Fruit fly (Drosophila melanogaster) whole organism, embryonic: ENCODE measurements around the gene CG10317.

Source experiments
- ATbp ChIP-seq: fragments of 200-800 bp; sonication (Bioruptor generic); optimal IDR thresholded peaks from 2 replicates; lab custom pipeline; 2017; ENCODE audit warnings: missing biosample characterization, mild to moderate bottlenecking, missing genetic modification characterization, missing genetic modification reagents
- CG10366 ChIP-seq: fragments of 200-800 bp; sonication (Bioruptor generic); IDR thresholded peaks from 2 replicates; pipeline ENCODE4 v1.3.6; 2022; ENCODE audit warnings: missing biosample characterization, missing genetic modification characterization
- CG12391 ChIP-seq: fragments of 200-800 bp; sonication (Bioruptor generic); optimal IDR thresholded peaks from 3 replicates; lab custom pipeline; 2018; ENCODE audit warnings: missing biosample characterization, mild to moderate bottlenecking, missing genetic modification characterization, moderate library complexity
- CG15479 ChIP-seq: fragments of 200-800 bp; sonication (Bioruptor generic); optimal IDR thresholded peaks from 3 replicates; lab custom pipeline; 2019; ENCODE audit warnings: missing biosample characterization, mild to moderate bottlenecking, missing genetic modification characterization, moderate library complexity
- CG1603 ChIP-seq: fragments of 200-800 bp; sonication (Bioruptor generic); optimal IDR thresholded peaks from 2 replicates; lab custom pipeline; 2019; ENCODE audit warnings: missing biosample characterization, mild to moderate bottlenecking, missing genetic modification characterization, moderate library complexity
- CG16813 ChIP-seq: fragments of 200-800 bp; sonication (Bioruptor generic); IDR thresholded peaks from 3 replicates; pipeline ENCODE4 v1.3.6; 2022; ENCODE audit warnings: missing biosample characterization, missing genetic modification characterization; ENCODE audit not compliant: partially characterized antibody
- CG17186 ChIP-seq: fragments of 200-800 bp; sonication (Bioruptor generic); optimal IDR thresholded peaks from 3 replicates; lab custom pipeline; 2017; ENCODE audit warnings: missing biosample characterization, missing genetic modification reagents, missing genetic modification characterization
- CG17359 ChIP-seq: fragments of 200-800 bp; sonication (Bioruptor generic); optimal IDR thresholded peaks from 3 replicates; lab custom pipeline; 2018; ENCODE audit warnings: missing biosample characterization, mild to moderate bottlenecking, missing genetic modification characterization, moderate library complexity
- CG18764 ChIP-seq: fragments of 200-800 bp; sonication (Bioruptor generic); optimal IDR thresholded peaks from 3 replicates; lab custom pipeline; 2016; ENCODE audit warnings: missing biosample characterization, missing genetic modification characterization
- CG31441 ChIP-seq: fragments of 200-800 bp; sonication (Bioruptor generic); IDR thresholded peaks from 2 replicates; pipeline ENCODE4 v1.3.6; 2022; ENCODE audit warnings: missing biosample characterization, missing genetic modification characterization
- CG3995 ChIP-seq: fragments of 200-800 bp; sonication (Bioruptor generic); optimal IDR thresholded peaks from 3 replicates; lab custom pipeline; 2016; ENCODE audit warnings: missing biosample characterization, missing genetic modification characterization
- CG6272 ChIP-seq: fragments of 200-800 bp; sonication (Bioruptor generic); IDR thresholded peaks from 2 replicates; pipeline ENCODE4 v1.3.6; 2022; ENCODE audit warnings: missing biosample characterization, missing genetic modification characterization
- CG7271 ChIP-seq: fragments of 200-800 bp; sonication (Bioruptor generic); optimal IDR thresholded peaks from 2 replicates; lab custom pipeline; 2018; ENCODE audit warnings: missing biosample characterization, mild to moderate bottlenecking, missing genetic modification characterization, moderate library complexity
- CG7786 ChIP-seq: fragments of 200-800 bp; sonication (Bioruptor generic); optimal IDR thresholded peaks from 2 replicates; lab custom pipeline; 2016; ENCODE audit warnings: missing biosample characterization, missing genetic modification characterization
- CG7928 ChIP-seq: fragments of 200-800 bp; sonication (Bioruptor generic); optimal IDR thresholded peaks from 2 replicates; lab custom pipeline; 2017; ENCODE audit warnings: missing biosample characterization, mild to moderate bottlenecking, missing genetic modification characterization
- CG8388 ChIP-seq: fragments of 200-800 bp; sonication (Bioruptor generic); optimal IDR thresholded peaks from 2 replicates; lab custom pipeline; 2019; ENCODE audit warnings: missing biosample characterization, mild to moderate bottlenecking, missing genetic modification characterization, moderate library complexity
- CG8944 ChIP-seq: fragments of 200-800 bp; sonication (Bioruptor generic); optimal IDR thresholded peaks from 3 replicates; lab custom pipeline; 2016; ENCODE audit warnings: missing biosample characterization, missing genetic modification characterization
- Camta ChIP-seq: fragments of 200-800 bp; sonication (Bioruptor generic); optimal IDR thresholded peaks from 2 replicates; lab custom pipeline; 2016; ENCODE audit warnings: missing biosample characterization, missing genetic modification characterization
- D19A ChIP-seq: fragments of 200-800 bp; optimal IDR thresholded peaks from 3 replicates; lab custom pipeline; 2019; ENCODE audit warnings: missing biosample characterization, mild to moderate bottlenecking, missing genetic modification characterization, moderate library complexity
- Dad ChIP-seq: fragments of 200-800 bp; sonication (Bioruptor generic); optimal IDR thresholded peaks from 3 replicates; lab custom pipeline; 2016; ENCODE audit warnings: missing biosample characterization, missing genetic modification characterization
- Dfd ChIP-seq, 2 experiments: fragments of >200 bp; optimal IDR thresholded peaks; 2 replicates each; lab custom pipeline; 2017; ENCODE audit warnings: missing biosample characterization in 2 of 2, missing genetic modification characterization in 2 of 2
- Elba2 ChIP-seq: fragments of 200-800 bp; sonication (Bioruptor generic); optimal IDR thresholded peaks from 3 replicates; lab custom pipeline; 2016; ENCODE audit warnings: missing biosample characterization, missing genetic modification characterization
- Fer3 ChIP-seq: fragments of 200-800 bp; sonication (Bioruptor generic); optimal IDR thresholded peaks from 2 replicates; lab custom pipeline; 2018; ENCODE audit warnings: missing biosample characterization, mild to moderate bottlenecking, missing genetic modification characterization, moderate library complexity
- HmgD ChIP-seq: fragments of 200-800 bp; sonication (Bioruptor generic); optimal IDR thresholded peaks from 3 replicates; lab custom pipeline; 2016; ENCODE audit warnings: missing biosample characterization, missing genetic modification characterization
- Mad ChIP-seq: fragments of 200-800 bp; sonication (Bioruptor generic); optimal IDR thresholded peaks from 2 replicates; lab custom pipeline; 2016; ENCODE audit warnings: missing biosample characterization, missing genetic modification characterization
- NC2β ChIP-seq: fragments of 200-800 bp; sonication (Bioruptor generic); optimal IDR thresholded peaks from 2 replicates; lab custom pipeline; 2016; ENCODE audit warnings: missing biosample characterization, missing genetic modification characterization
- Sox102F ChIP-seq: fragments of 200-800 bp; sonication (Bioruptor generic); optimal IDR thresholded peaks from 2 replicates; lab custom pipeline; 2018; ENCODE audit warnings: missing biosample characterization, mild to moderate bottlenecking, missing genetic modification characterization, moderate library complexity
- ara ChIP-seq: fragments of 200-800 bp; sonication (Bioruptor generic); IDR thresholded peaks from 2 replicates; pipeline ENCODE4 v1.3.6; 2022; ENCODE audit warnings: missing biosample characterization, missing genetic modification characterization
- ato ChIP-seq: fragments of 200-800 bp; sonication (Bioruptor generic); IDR thresholded peaks from 2 replicates; pipeline ENCODE4 v1.3.6; 2022; ENCODE audit warnings: missing biosample characterization, missing genetic modification characterization; ENCODE audit not compliant: partially characterized antibody
- crp ChIP-seq, 2 experiments: fragments of 200-800 bp; sonication (Bioruptor generic); optimal IDR thresholded peaks; 2 replicates in 1 of 2; 3 replicates in 1 of 2; lab custom pipeline; 2017; ENCODE audit warnings: missing biosample characterization in 2 of 2, missing genetic modification characterization in 2 of 2, mild to moderate bottlenecking in 1 of 2, moderate library complexity in 1 of 2
- dan ChIP-seq: fragments of 200-800 bp; sonication (Bioruptor generic); IDR thresholded peaks from 2 replicates; pipeline ENCODE4 v1.3.6; 2022; ENCODE audit warnings: missing biosample characterization, missing genetic modification characterization
- eve ChIP-seq, 2 experiments: fragments of >200 bp; optimal IDR thresholded peaks; 2 replicates each; lab custom pipeline; 2017; ENCODE audit warnings: missing biosample characterization in 2 of 2, missing genetic modification characterization in 2 of 2
- ewg ChIP-seq: fragments of 200-800 bp; sonication (Bioruptor generic); optimal IDR thresholded peaks from 3 replicates; lab custom pipeline; 2017; ENCODE audit warnings: mild to moderate bottlenecking, missing biosample characterization, missing genetic modification reagents, missing genetic modification characterization
- eyg ChIP-seq: fragments of 200-800 bp; sonication (Bioruptor generic); optimal IDR thresholded peaks from 3 replicates; lab custom pipeline; 2016; ENCODE audit warnings: missing biosample characterization, missing genetic modification characterization
- luna ChIP-seq: fragments of 200-800 bp; sonication (Bioruptor generic); optimal IDR thresholded peaks from 2 replicates; lab custom pipeline; 2016; ENCODE audit warnings: missing biosample characterization, missing genetic modification characterization
- maf-S ChIP-seq: fragments of 200-800 bp; sonication (Bioruptor generic); optimal IDR thresholded peaks from 2 replicates; lab custom pipeline; 2016; ENCODE audit warnings: missing biosample characterization, missing genetic modification characterization
- mld ChIP-seq: fragments of 200-800 bp; sonication (Bioruptor generic); IDR thresholded peaks from 3 replicates; pipeline ENCODE4 v1.3.6; 2022; ENCODE audit warnings: missing biosample characterization, missing genetic modification characterization; ENCODE audit not compliant: partially characterized antibody
- oc ChIP-seq: fragments of 200-800 bp; sonication (Bioruptor generic); optimal IDR thresholded peaks from 2 replicates; lab custom pipeline; 2018; ENCODE audit warnings: missing biosample characterization, mild to moderate bottlenecking, missing genetic modification characterization, moderate library complexity
- run ChIP-seq: fragments of 200-800 bp; sonication (Bioruptor generic); optimal IDR thresholded peaks from 3 replicates; lab custom pipeline; 2018; ENCODE audit warnings: missing biosample characterization, mild to moderate bottlenecking, missing genetic modification characterization
- sim ChIP-seq: fragments of 200-800 bp; sonication (Bioruptor generic); IDR thresholded peaks from 2 replicates; pipeline ENCODE4 v1.3.6; 2022; ENCODE audit warnings: missing biosample characterization, missing genetic modification characterization
- sima ChIP-seq: fragments of 200-800 bp; sonication (Bioruptor generic); optimal IDR thresholded peaks from 2 replicates; lab custom pipeline; 2016; ENCODE audit warnings: missing biosample characterization, missing genetic modification characterization
- sr ChIP-seq: fragments of 200-800 bp; sonication (Bioruptor generic); IDR thresholded peaks from 3 replicates; pipeline ENCODE4 v1.3.6; 2022; ENCODE audit warnings: missing biosample characterization, missing genetic modification characterization
- sug ChIP-seq: fragments of 200-800 bp; optimal IDR thresholded peaks from 2 replicates; lab custom pipeline; 2019; ENCODE audit warnings: missing biosample characterization, mild to moderate bottlenecking, missing genetic modification characterization, moderate library complexity
- tio ChIP-seq: fragments of 200-800 bp; sonication (Bioruptor generic); optimal IDR thresholded peaks from 2 replicates; lab custom pipeline; 2017; ENCODE audit warnings: missing biosample characterization, missing genetic modification characterization, inconsistent platforms
- tll ChIP-seq, 2 experiments: fragments of 200-800 bp in 1 of 2; fragments of >200 bp in 1 of 2; sonication (Bioruptor generic) in 1 of 2; optimal IDR thresholded peaks; 2 replicates each; lab custom pipeline; 2017 to 2019; ENCODE audit warnings: missing biosample characterization in 2 of 2, missing genetic modification characterization in 2 of 2, mild to moderate bottlenecking in 1 of 2, moderate library complexity in 1 of 2
- twi ChIP-seq: fragments of 200-800 bp; optimal IDR thresholded peaks from 2 replicates; lab custom pipeline; 2019; ENCODE audit warnings: missing biosample characterization, mild to moderate bottlenecking, missing genetic modification characterization, moderate library complexity
- tx ChIP-seq: fragments of 200-800 bp; sonication (Bioruptor generic); optimal IDR thresholded peaks from 2 replicates; lab custom pipeline; 2016; ENCODE audit warnings: missing biosample characterization, missing genetic modification characterization
- usp ChIP-seq: fragments of >200 bp; optimal IDR thresholded peaks from 2 replicates; lab custom pipeline; 2017; ENCODE audit warnings: missing biosample characterization, missing genetic modification characterization
- vnd ChIP-seq: fragments of 200-800 bp; sonication (Bioruptor generic); IDR thresholded peaks from 3 replicates; pipeline ENCODE4 v1.3.6; 2022; ENCODE audit warnings: missing biosample characterization, missing genetic modification characterization; ENCODE audit not compliant: partially characterized antibody

CG10317 gene

dm6 chr3R:16341817-16342374 is 28.4 kb downstream of the CG10317 start, which contains the start of the genes SF2 and pad (continued):
- peak; percentile 36 for TF ChIP-seq ATbp (GFP tag; lab: Kevin White, UChicago)
- TF ChIP-seq run (tag; lab: Kevin White, UChicago) = peak; percentile 51
- TF ChIP-seq CG7786 (GFP tag; lab: Kevin White, UChicago) = peak; percentile 68
- peak; percentile 91 for TF ChIP-seq Mad (GFP tag; lab: Kevin White, UChicago)
- TF ChIP-seq CG17359 = peak; percentile 67
- TF ChIP-seq CG7928 = no peak
- TF ChIP-seq CG6272 = peak; percentile 89
- TF ChIP-seq usp = no peak
- TF ChIP-seq tio (GFP tag; lab: Kevin White, UChicago) = peak; percentile 44
- peak; percentile 29 for TF ChIP-seq CG7271
- TF ChIP-seq CG18764 (GFP tag; lab: Kevin White, UChicago) = peak; percentile 72
- 0 out of 2 replicates have a peak, but pooled peaks have one; percentile 60 for TF ChIP-seq CG10366 (GFP tag; lab: Robert Waterston, UW)
- TF ChIP-seq ara = peak; percentile 58
- peak; percentile 76 for TF ChIP-seq Camta (GFP tag; lab: Kevin White, UChicago)
- TF ChIP-seq Dad (GFP tag; lab: Kevin White, UChicago) = peak; percentile 66
- no peak for TF ChIP-seq HmgD (GFP tag; lab: Kevin White, UChicago)
- peak; percentile 85 for TF ChIP-seq CG17186 (GFP tag; lab: Kevin White, UChicago)
- no peak for TF ChIP-seq sr
- TF ChIP-seq CG1603 (tag; lab: Kevin White, UChicago) = peak; percentile 45
- TF ChIP-seq Dfd (GFP tag; optimal IDR thresholded peaks at IDR 0.05; lab: Kevin White, UChicago) = no peak
- TF ChIP-seq sim (GFP tag; lab: Robert Waterston, UW) = 0 out of 2 replicates have a peak, but pooled peaks have one; percentile 50
- TF ChIP-seq twi (tag; lab: Kevin White, UChicago) = peak; percentile 72
- TF ChIP-seq ewg (GFP tag; lab: Kevin White, UChicago) = peak; percentile 87
- peak; percentile 42 for TF ChIP-seq sima
- peak; percentile 88 for TF ChIP-seq sug (tag; lab: Kevin White, UChicago)
- peak; percentile 71 for TF ChIP-seq tx (GFP tag; lab: Kevin White, UChicago)
- peak in 1 of 2 experiments; percentile 84 for TF ChIP-seq tll (GFP tag; optimal IDR thresholded peaks at IDR 0.05; lab: Kevin White, UChicago)
- peak; percentile 62 for TF ChIP-seq CG3995
- TF ChIP-seq CG12391 = peak; percentile 89
- peak; percentile 60 for TF ChIP-seq Fer3 (tag; lab: Kevin White, UChicago)
- no peak for TF ChIP-seq eve (GFP tag; optimal IDR thresholded peaks at IDR 0.05; lab: Kevin White, UChicago)
- TF ChIP-seq Sox102F (GFP tag; lab: Kevin White, UChicago) = no peak
- TF ChIP-seq maf-S = peak; percentile 66
- peak; percentile 45 for TF ChIP-seq CG8388 (GFP tag; lab: Kevin White, UChicago)
- TF ChIP-seq eyg = peak; percentile 46
- peak; percentile 68; the same call in 1 of the 2 replicates for TF ChIP-seq ato (GFP tag; lab: Robert Waterston, UW)
- TF ChIP-seq luna = no peak
- TF ChIP-seq Elba2 (GFP tag; lab: Kevin White, UChicago) = peak; percentile 37
- peak; percentile 82 for TF ChIP-seq mld (GFP tag; lab: Robert Waterston, UW)
- no peak for TF ChIP-seq dan (GFP tag; lab: Robert Waterston, UW)
- TF ChIP-seq CG31441 (GFP tag; lab: Robert Waterston, UW) = peak; percentile 77
- TF ChIP-seq crp (GFP tag; optimal IDR thresholded peaks at IDR 0.05; lab: Kevin White, UChicago) = peak in 1 of 2 experiments; percentile 51
- peak; percentile 17 for TF ChIP-seq oc (tag; lab: Kevin White, UChicago)
- peak; percentile 97 for TF ChIP-seq vnd (GFP tag; lab: Robert Waterston, UW)
- TF ChIP-seq CG8944 (GFP tag; lab: Kevin White, UChicago) = peak; percentile 66
- TF ChIP-seq CG15479 (GFP tag; lab: Kevin White, UChicago) = no peak
- peak; percentile 69 for TF ChIP-seq NC2β (GFP tag; lab: Kevin White, UChicago)
- peak; percentile 98 for TF ChIP-seq CG16813 (GFP tag; lab: Robert Waterston, UW)
- peak; percentile 25 for TF ChIP-seq D19A (tag; lab: Kevin White, UChicago)
